Worm (Caenorhabditis elegans) whole organism, young adult: ENCODE data around the gene clec-26.

Experiments
- B0336.3 ChIP-seq: fragments of 200-800 bp; sonication (Bioruptor generic); IDR thresholded peaks from 2 replicates; pipeline ENCODE4 v1.3.6; 2022; ENCODE audit warnings: missing genetic modification characterization, missing compliant biosample characterization
- F22D6.2 ChIP-seq: sonication (generic microtip); optimal IDR thresholded peaks from 2 replicates; lab custom pipeline; 2016; ENCODE audit warnings: mild to moderate bottlenecking, missing genetic modification characterization, missing compliant biosample characterization
- F52B5.7 ChIP-seq: sonication (generic microtip); optimal IDR thresholded peaks from 2 replicates; lab custom pipeline; 2016; ENCODE audit warnings: mild to moderate bottlenecking, missing genetic modification characterization, missing compliant biosample characterization
- T07F8.4 ChIP-seq: sonication (generic microtip); optimal IDR thresholded peaks from 2 replicates; lab custom pipeline; 2016; ENCODE audit warnings: mild to moderate bottlenecking, missing genetic modification characterization, moderate library complexity, missing compliant biosample characterization
- ZK185.1 ChIP-seq: sonication (generic microtip); optimal IDR thresholded peaks from 2 replicates; lab custom pipeline; 2016; ENCODE audit warnings: mild to moderate bottlenecking, missing genetic modification characterization, missing compliant biosample characterization; ENCODE audit not compliant: poor library complexity, severe bottlenecking
- chd-7 ChIP-seq: sonication (generic microtip); optimal IDR thresholded peaks from 2 replicates; lab custom pipeline; 2016; ENCODE audit warnings: mild to moderate bottlenecking, missing genetic modification characterization, moderate library complexity, missing compliant biosample characterization
- ekl-4 ChIP-seq: fragments of 200-800 bp; sonication (Bioruptor generic); IDR thresholded peaks from 2 replicates; pipeline ENCODE4 v1.3.6; 2022; ENCODE audit warnings: missing genetic modification reagents, missing genetic modification characterization, missing compliant biosample characterization
- gei-17 ChIP-seq: fragments of 200-800 bp; sonication (Bioruptor generic); optimal IDR thresholded peaks from 2 replicates; lab custom pipeline; 2018; ENCODE audit warnings: mild to moderate bottlenecking, missing genetic modification characterization, missing compliant biosample characterization
- hmg-1.2 ChIP-seq: fragments of 200-800 bp; sonication (Bioruptor generic); IDR thresholded peaks from 2 replicates; pipeline ENCODE4 v1.3.6; 2022; ENCODE audit warnings: missing genetic modification reagents, missing genetic modification characterization, missing compliant biosample characterization
- pha-4 ChIP-seq: fragments of 150-350 bp; sonication (generic microtip); optimal IDR thresholded peaks from 2 replicates; lab custom pipeline; 2014; ENCODE audit warnings: missing biosample characterization, missing genetic modification reagents, missing genetic modification characterization
- rec-8 ChIP-seq, 2 experiments: sonication (generic microtip); optimal IDR thresholded peaks; 2 replicates each; lab custom pipeline; 2016; ENCODE audit warnings: mild to moderate bottlenecking in 2 of 2, missing genetic modification characterization in 2 of 2, missing genetic modification reagents in 2 of 2, missing genotype in 2 of 2, missing biosample characterization in 1 of 2, missing compliant biosample characterization in 1 of 2, moderate library complexity in 1 of 2
- snpc-4 ChIP-seq, 5 experiments: fragments of 150-350 bp in 1 of 5; sonication (generic microtip) in 4 of 5; optimal IDR thresholded peaks; 2 replicates each; lab custom pipeline; 2014 to 2018; ENCODE audit warnings: missing genetic modification characterization in 5 of 5, missing biosample characterization in 3 of 5, antibody characterized with exemption in 2 of 5, mild to moderate bottlenecking in 2 of 5, missing compliant biosample characterization in 2 of 5, missing genotype in 2 of 5, moderate library complexity in 2 of 5, missing genetic modification reagents in 1 of 5
- tbp1 ChIP-seq: fragments of 200-800 bp; sonication (Bioruptor generic); optimal IDR thresholded peaks from 2 replicates; lab custom pipeline; 2018; ENCODE audit warnings: mild to moderate bottlenecking, missing genetic modification characterization, missing compliant biosample characterization
- tbx-9 ChIP-seq: sonication (generic microtip); optimal IDR thresholded peaks from 2 replicates; lab custom pipeline; 2016; ENCODE audit warnings: borderline replicate concordance, missing genetic modification characterization, inconsistent platforms, missing compliant biosample characterization

DNA sequence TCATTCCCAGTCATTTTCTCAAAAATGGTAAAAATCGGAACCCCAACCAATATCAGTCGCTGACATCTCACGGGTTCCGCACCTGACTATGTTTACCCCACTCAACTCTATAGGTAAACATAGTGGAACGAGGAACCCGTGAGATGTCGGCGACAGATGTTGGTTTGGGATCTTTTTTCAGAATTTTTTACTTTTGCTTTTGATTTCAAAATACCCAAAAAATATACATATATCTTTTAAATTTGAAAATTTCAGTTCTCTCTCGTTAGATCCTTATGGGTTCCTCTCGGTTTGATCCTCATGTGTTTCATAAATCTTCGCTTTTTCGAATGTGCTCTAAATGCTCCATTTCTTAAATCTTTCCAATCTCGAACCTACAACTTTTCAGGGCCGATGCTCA, 25.2 kb downstream of the clec-26 start, which contains the start of gene srw-23:
- TF ChIP-seq tbx-9 (tag; lab: Kevin White, UChicago): no peak
- no peak for TF ChIP-seq snpc-4 (GFP tag; optimal IDR thresholded peaks at IDR 0.05; lab: Kevin White, UChicago)
- TF ChIP-seq snpc-4 (tag; optimal IDR thresholded peaks at IDR 0.05; lab: Kevin White, UChicago): no peak
- no peak for TF ChIP-seq hmg-1.2
- TF ChIP-seq B0336.3 (GFP tag; lab: Robert Waterston, UW): no peak
- no peak for TF ChIP-seq T07F8.4
- no peak for TF ChIP-seq ekl-4 (GFP tag; lab: Robert Waterston, UW)
- TF ChIP-seq tbp1 (GFP tag; lab: Kevin White, UChicago): no peak
- no peak for TF ChIP-seq F22D6.2 (tag; lab: Kevin White, UChicago)
- TF ChIP-seq F52B5.7 (tag; lab: Kevin White, UChicago): no peak
- no peak for TF ChIP-seq chd-7
- no peak for TF ChIP-seq rec-8 (tag; optimal IDR thresholded peaks at IDR 0.05; lab: Kevin White, UChicago)
- no peak for TF ChIP-seq gei-17 (GFP tag; lab: Kevin White, UChicago)
- TF ChIP-seq pha-4 (tag; lab: Kevin White, UChicago): no peak
- TF ChIP-seq ZK185.1: no peak
